Fruit fly (Drosophila melanogaster): ENCODE results near the gene CG31698.

CG31698 gene

DNA sequence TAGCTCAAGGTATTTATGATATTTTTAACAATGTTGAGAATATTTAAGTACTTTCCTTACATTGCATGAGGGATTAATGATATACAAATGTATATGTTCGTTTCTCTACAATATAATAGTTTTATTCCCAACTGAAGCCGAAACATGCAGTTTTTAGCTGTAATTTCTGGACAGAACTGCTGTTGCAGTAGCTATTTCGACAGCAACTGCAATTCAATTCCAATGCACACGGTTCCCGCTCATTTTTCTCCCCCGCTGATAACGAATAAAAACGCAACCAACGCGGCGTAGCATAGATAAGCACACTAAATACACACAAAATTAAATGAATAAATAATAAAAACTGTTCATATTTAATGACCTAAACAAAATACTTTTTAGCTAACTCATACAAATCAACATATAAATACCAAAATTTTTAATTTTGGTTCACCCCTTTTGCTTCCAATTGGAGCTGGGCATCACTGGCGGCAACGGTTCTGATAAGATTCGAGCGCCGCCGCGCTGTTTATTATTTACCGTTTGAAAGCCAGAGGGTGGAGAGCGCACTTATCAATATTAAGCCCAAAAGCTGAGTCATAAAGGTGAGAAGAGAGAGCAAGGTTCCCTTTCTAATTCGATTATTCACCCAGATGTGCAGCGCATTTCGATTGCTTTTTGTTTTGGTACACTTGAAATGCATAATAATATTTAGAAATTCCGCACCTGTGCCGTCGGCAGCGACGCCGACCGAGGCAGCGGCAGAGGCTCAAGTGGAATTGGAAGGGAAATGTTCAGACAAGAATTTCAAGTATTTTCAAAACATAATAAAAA lies 15.2 kb downstream of the CG31698 start (continued):
- TF ChIP-seq gro (GFP tag; optimal IDR thresholded peaks at IDR 0.05) (no peak), esg (GFP tag; conservative IDR thresholded peaks at IDR 0.05) (no peak), CG13123 (GFP tag; optimal IDR thresholded peaks at IDR 0.05) (no peak)

- TF ChIP-seq CG9817 (tag; optimal IDR thresholded peaks at IDR 0.05) (no peak), caup (GFP tag; optimal IDR thresholded peaks at IDR 0.05; ENCODE audit: severe bottlenecking) (no peak), CG6654 (GFP tag; optimal IDR thresholded peaks at IDR 0.05) (peak; percentile 68), Med (GFP tag) (peak; percentile 54), CG34224 (GFP tag; IDR thresholded peaks at IDR 0.05; ENCODE audit: partially characterized antibody) (no peak), vvl (GFP tag; IDR thresholded peaks at IDR 0.05) (peak; percentile 73; the same call in 1 of the 2 replicates), Hr3 (GFP tag; optimal IDR thresholded peaks at IDR 0.05) (no peak), gsb-n (tag; optimal IDR thresholded peaks at IDR 0.05) (no peak)
Observed at dm6 chr2L:3155804-3156203, 17.8 kb downstream of the CG31698 start.

DNA sequence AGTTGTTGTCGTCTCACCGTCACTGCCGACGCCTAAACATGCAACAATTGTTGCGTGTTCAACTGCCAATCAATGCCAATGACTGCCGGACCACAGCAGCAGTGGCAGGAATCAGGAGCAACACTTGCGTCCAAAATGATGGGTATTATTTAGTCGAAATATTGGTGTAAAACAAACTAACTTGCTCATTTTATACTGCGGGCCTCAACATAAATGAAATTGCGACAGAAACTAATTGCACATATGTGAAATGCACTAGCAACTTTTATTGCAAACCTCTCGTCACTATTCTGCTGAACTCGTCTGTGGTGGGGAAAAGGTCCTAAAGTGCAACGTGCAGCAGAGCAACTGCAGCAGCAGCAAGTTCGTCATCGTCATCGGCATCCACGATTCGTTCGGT lies 18.9 kb downstream of the CG31698 start:
- TF ChIP-seq sens-2 (GFP tag; IDR thresholded peaks at IDR 0.05) (no peak), CG17385 (GFP tag; optimal IDR thresholded peaks at IDR 0.05) (no peak), Med (GFP tag) (peak; percentile 54), ken (GFP tag; IDR thresholded peaks at IDR 0.05) (no peak), z (GFP tag; IDR thresholded peaks at IDR 0.05) (no peak), inv (GFP tag; IDR thresholded peaks at IDR 0.05; ENCODE audit: partially characterized antibody) (no peak), slp2 (GFP tag; optimal IDR thresholded peaks at IDR 0.05) (no peak), Deaf1 (tag; optimal IDR thresholded peaks at IDR 0.05) (no peak), CG8765 (GFP tag; IDR thresholded peaks at IDR 0.05) (0 out of 2 replicates have a peak, but pooled peaks have one; percentile 21), schlank (tag; optimal IDR thresholded peaks at IDR 0.05) (no peak), CG5180 (GFP tag; optimal IDR thresholded peaks at IDR 0.05) (no peak), CG12659 (GFP tag; optimal IDR thresholded peaks at IDR 0.05) (no peak), Hand (GFP tag; optimal IDR thresholded peaks at IDR 0.05) (no peak), Oaz (GFP tag; IDR thresholded peaks at IDR 0.05) (no peak), D19B (GFP tag; optimal IDR thresholded peaks at IDR 0.05) (no peak), zen2 (GFP tag; IDR thresholded peaks at IDR 0.05; ENCODE audit: partially characterized antibody) (no peak), Ets65A (GFP tag) (peak; percentile 31), CG9797 (GFP tag; optimal IDR thresholded peaks at IDR 0.05) (no peak), CG7987 (GFP tag; optimal IDR thresholded peaks at IDR 0.05) (no peak), repo (GFP tag; optimal IDR thresholded peaks at IDR 0.05) (no peak), CG10366 (GFP tag; IDR thresholded peaks at IDR 0.05) (no peak), zen (tag; optimal IDR thresholded peaks at IDR 0.05) (no peak), zfh2 (GFP tag; optimal IDR thresholded peaks at IDR 0.05) (no peak), bab2 (GFP tag; optimal IDR thresholded peaks at IDR 0.05) (no peak), CG14014 (GFP tag; IDR thresholded peaks at IDR 0.05) (no peak), grn (GFP tag; optimal IDR thresholded peaks at IDR 0.05) (no peak), sens (GFP tag) (peak; percentile 27), bcd (GFP tag; optimal IDR thresholded peaks at IDR 0.05) (no peak)

All from whole organism, embryonic.